Worm (Caenorhabditis elegans): ENCODE results near the gene F15H10.9.

DNA sequence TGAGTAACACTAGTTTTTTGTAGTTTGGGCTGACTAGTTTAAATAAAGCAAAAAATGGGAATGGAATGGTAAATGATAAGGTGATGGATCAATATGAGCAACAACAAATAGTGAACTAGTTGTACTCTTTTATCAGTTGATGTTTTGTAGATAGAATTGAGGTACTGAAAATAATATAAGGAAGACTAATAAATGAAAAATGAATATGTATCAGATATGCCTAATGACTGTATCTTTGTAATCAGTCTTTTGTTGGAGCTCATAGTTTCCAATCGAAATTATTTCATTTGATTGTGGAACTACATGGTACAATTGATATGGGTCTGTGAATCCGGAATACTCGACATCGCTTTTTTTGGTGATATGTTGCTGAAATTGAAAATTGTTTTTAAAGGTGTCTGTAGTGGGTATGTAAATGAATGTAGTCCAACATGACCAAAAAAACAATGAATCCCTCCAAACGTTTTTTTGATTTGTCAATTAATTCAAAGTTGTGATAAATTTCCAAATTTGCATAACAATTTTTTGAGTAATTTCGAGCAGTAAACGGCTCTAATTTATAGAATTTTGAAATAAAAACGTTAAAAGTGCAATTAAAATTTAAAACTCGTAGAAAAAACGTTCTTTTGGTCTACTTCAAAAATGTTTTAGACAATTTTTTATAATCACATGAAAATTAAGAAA lies 4.3 kb downstream of the F15H10.9 start, which contains the start of gene F15H10.12:
- TF ChIP-seq lin-15B (tag; optimal IDR thresholded peaks at IDR 0.05): no peak
- no peak for TF ChIP-seq lin-38 (GFP tag; IDR thresholded peaks at IDR 0.05)
- TF ChIP-seq lin-39 (tag; optimal IDR thresholded peaks at IDR 0.05): no peak
